Worm (Caenorhabditis elegans): ENCODE measurements around the gene twk-3.

Gene twk-3

DNA sequence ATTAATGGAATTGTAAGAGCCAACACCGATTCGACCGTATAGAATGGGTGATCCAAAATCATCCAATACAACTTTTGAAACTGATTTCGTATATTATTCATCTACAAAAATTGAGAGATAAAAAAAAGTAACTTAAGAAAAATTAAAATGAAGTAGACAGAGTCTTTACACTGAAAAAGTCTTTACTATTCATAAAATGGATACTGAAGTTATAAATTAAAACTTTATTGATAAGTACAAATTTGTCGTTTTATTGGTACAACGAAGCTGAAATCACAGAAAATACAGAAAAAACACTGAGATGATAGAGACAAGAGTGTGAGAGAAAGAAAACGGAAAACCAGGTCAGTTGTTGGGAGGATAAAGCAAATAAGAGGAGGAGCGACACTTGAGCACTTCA, 1.8 kb upstream of the twk-3 start, which contains the start of gene M110.10:
Gene M110.10, minus strand, starts transcription at position 101 of the 400 bp plus-strand sequence.
- TF ChIP-seq Y22D7AL.16 (tag; optimal IDR thresholded peaks at IDR 0.05): no peak
- TF ChIP-seq C38D4.7 (GFP tag; optimal IDR thresholded peaks at IDR 0.05): no peak
- TF ChIP-seq ceh-9 (tag; optimal IDR thresholded peaks at IDR 0.05): no peak
- TF ChIP-seq K09A11.1 (tag; optimal IDR thresholded peaks at IDR 0.05; ENCODE audit: insufficient read depth): no peak
- no peak for TF ChIP-seq odd-2 (tag; optimal IDR thresholded peaks at IDR 0.05)
- no peak for TF ChIP-seq T23F11.4 (GFP tag; optimal IDR thresholded peaks at IDR 0.05)
- TF ChIP-seq pax-1 (tag; optimal IDR thresholded peaks at IDR 0.05): no peak
- no peak for TF ChIP-seq che-1 (tag; optimal IDR thresholded peaks at IDR 0.05)
- TF ChIP-seq lin-11 (tag; optimal IDR thresholded peaks at IDR 0.05): no peak
- TF ChIP-seq ceh-18 (tag; optimal IDR thresholded peaks at IDR 0.05): no peak
- no peak for TF ChIP-seq dve-1 (tag; optimal IDR thresholded peaks at IDR 0.05)
- no peak for TF ChIP-seq sox-4 (tag; optimal IDR thresholded peaks at IDR 0.05)
- no peak for TF ChIP-seq ceh-22 (tag; optimal IDR thresholded peaks at IDR 0.05)
- TF ChIP-seq ceh-48 (tag; optimal IDR thresholded peaks at IDR 0.05): no peak

DNA sequence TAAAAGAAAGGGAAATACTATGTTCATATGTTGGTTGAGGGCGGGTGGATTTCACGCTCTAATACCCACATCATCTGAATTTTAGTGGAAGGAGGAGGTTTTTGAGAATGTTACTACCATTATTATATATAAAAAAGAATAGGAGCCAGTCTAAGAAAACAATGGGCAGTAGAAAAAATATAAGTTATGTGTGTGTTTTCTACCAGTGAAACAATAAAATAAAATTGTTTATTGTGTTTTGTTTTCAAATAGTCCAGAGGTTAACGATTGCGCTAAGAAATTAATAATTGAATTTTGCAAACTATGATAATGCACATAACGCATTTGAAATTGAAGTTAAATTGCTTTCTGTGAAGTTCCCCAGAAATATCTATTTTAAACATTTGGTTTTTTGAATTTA, 3.1 kb downstream of the twk-3 start, which contains the start of gene M110.8:
Gene M110.8, minus strand, starts transcription at position 101 of the 400 bp plus-strand sequence.
- TF ChIP-seq pha-4 (tag; optimal IDR thresholded peaks at IDR 0.05) (no peak), che-1 (tag; optimal IDR thresholded peaks at IDR 0.05) (no peak), unc-3 (GFP tag; conservative IDR thresholded peaks at IDR 0.05) (no peak), unc-3 (tag; optimal IDR thresholded peaks at IDR 0.05) (no peak), ceh-2 (tag; optimal IDR thresholded peaks at IDR 0.05) (no peak), nhr-232 (tag; optimal IDR thresholded peaks at IDR 0.05) (no peak), rnt-1 (tag; optimal IDR thresholded peaks at IDR 0.05) (no peak), npax-4 (tag; optimal IDR thresholded peaks at IDR 0.05) (no peak), C08G9.2 (tag; optimal IDR thresholded peaks at IDR 0.05) (no peak)

DNA sequence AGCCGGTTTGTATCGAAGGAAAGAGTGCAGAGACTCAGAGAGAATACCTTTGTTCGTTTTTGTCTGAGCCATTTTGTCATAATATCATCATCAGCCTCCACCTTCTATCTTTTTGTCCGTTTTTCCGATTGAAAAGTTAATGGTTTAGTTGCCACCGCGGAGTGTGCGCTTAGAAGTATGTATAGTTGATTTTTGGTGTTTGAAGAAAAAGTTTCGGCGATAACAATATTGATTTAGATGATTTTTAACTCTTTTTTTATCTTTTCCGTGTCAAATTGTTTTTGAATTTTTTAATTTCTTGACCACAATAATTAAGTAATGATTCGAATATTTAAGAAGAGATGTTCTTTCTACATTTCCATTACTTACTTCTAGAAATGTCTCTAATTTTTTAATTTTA, 7.0 kb downstream of the twk-3 start:
- TF ChIP-seq hlh-13 (GFP tag; optimal IDR thresholded peaks at IDR 0.05) (no peak), ref-2 (tag; optimal IDR thresholded peaks at IDR 0.05) (no peak), ceh-24 (tag; optimal IDR thresholded peaks at IDR 0.05) (no peak), ceh-14 (tag; optimal IDR thresholded peaks at IDR 0.05) (no peak), ceh-45 (GFP tag; IDR thresholded peaks at IDR 0.05) (no peak)

DNA sequence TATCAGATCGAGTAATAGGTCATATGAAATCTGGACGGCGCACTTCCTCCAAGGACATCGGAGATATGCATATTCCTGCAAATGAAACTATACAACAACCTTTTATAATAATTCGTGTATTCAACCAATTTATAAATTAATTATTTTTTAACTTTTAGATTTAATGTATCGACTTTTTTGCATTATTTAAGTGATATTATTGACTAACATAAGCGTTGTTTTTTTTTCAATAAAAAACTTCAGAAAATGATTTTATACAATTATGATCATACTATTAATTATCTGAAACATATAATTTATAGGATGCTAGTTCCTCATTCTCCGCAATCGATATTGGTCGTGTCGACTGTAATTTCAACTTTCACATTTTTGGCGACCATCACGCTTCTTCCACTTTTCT, 8.5 kb downstream of the twk-3 start, which contains the start of gene col-76:
Gene col-76, plus strand, starts transcription at position 301 of the 400 bp plus-strand sequence.
- no peak for TF ChIP-seq pag-3 (tag; optimal IDR thresholded peaks at IDR 0.05; ENCODE audit: borderline replicate concordance)
- no peak for TF ChIP-seq ceh-6 (GFP tag; optimal IDR thresholded peaks at IDR 0.05)
- TF ChIP-seq dmd-4 (tag; optimal IDR thresholded peaks at IDR 0.05; ENCODE audit: borderline replicate concordance): no peak
- no peak for TF ChIP-seq lin-11 (tag; optimal IDR thresholded peaks at IDR 0.05)
- TF ChIP-seq ceh-9 (tag; optimal IDR thresholded peaks at IDR 0.05): no peak
- no peak for TF ChIP-seq sox-2 (GFP tag; IDR thresholded peaks at IDR 0.05)
- TF ChIP-seq nfya-1 (tag; optimal IDR thresholded peaks at IDR 0.05): no peak

DNA sequence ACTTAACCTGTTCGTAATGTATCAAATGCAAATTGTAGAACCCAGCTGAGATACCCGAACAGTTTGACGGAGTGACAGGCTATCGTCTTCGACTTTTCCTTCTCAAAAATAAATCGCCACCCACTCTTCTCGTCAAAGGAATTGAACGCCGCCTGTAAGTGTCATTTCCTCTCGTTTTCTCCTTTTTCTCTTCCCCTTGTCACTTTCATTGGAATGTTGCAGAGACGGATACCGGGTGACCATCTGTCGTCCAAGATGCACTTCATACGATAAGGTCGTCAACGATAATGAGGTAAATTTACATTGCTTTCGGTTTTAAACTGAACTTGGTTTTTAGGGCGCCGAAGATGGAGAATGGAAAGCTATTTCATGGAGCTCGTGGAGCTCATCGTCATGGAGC, 12.8 kb downstream of the twk-3 start:
- TF ChIP-seq unc-55 (GFP tag; optimal IDR thresholded peaks at IDR 0.05) (peak; percentile 9), pha-4 (tag; optimal IDR thresholded peaks at IDR 0.05) (no peak), ceh-14 (tag; optimal IDR thresholded peaks at IDR 0.05) (no peak)

DNA sequence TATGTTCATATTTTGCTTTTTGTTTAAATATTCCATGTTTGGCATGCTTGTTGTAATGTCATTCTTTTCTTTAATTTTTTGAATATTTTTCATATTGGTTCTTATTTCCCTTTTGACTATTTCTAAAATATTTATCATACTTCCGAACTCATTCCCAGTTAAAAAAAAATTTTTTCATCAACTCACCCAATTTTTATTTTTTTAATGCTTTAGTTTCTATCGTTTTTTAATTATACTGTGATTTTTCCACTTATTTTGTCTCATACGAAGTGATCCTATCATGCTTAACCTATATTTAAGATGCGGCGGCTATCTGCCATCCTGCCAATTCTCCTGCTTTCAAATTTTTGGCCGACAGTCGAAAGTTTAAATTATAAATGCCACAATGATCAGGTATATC, 14.1 kb downstream of the twk-3 start, which contains the start of gene qua-1:
Gene qua-1, plus strand, starts transcription at position 301 of the 400 bp plus-strand sequence.
- TF ChIP-seq ceh-18 (tag; optimal IDR thresholded peaks at IDR 0.05) (no peak), pag-3 (tag; optimal IDR thresholded peaks at IDR 0.05; ENCODE audit: borderline replicate concordance) (no peak), ets-4 (tag; optimal IDR thresholded peaks at IDR 0.05) (no peak), hlh-30 (tag; optimal IDR thresholded peaks at IDR 0.05; ENCODE audit: insufficient read depth) (no peak), hlh-13 (GFP tag; optimal IDR thresholded peaks at IDR 0.05) (no peak), gmeb-2 (tag; optimal IDR thresholded peaks at IDR 0.05) (no peak), unc-86 (tag; optimal IDR thresholded peaks at IDR 0.05) (no peak), unc-42 (tag; optimal IDR thresholded peaks at IDR 0.05) (no peak), ceh-6 (GFP tag; optimal IDR thresholded peaks at IDR 0.05) (no peak), odd-2 (tag; optimal IDR thresholded peaks at IDR 0.05) (no peak), ceh-22 (tag; optimal IDR thresholded peaks at IDR 0.05) (no peak), ceh-2 (tag; optimal IDR thresholded peaks at IDR 0.05) (no peak), ceh-34 (tag; optimal IDR thresholded peaks at IDR 0.05) (no peak), ceh-48 (tag; optimal IDR thresholded peaks at IDR 0.05) (no peak), tbx-2 (tag; optimal IDR thresholded peaks at IDR 0.05) (no peak), dmd-4 (tag; optimal IDR thresholded peaks at IDR 0.05; ENCODE audit: borderline replicate concordance) (no peak), nhr-232 (tag; optimal IDR thresholded peaks at IDR 0.05) (no peak), eyg-1 (tag; optimal IDR thresholded peaks at IDR 0.05) (no peak), C08G9.2 (tag; optimal IDR thresholded peaks at IDR 0.05) (no peak)
